Worm (Caenorhabditis elegans) whole organism, young adult: ENCODE results near the gene prx-5.

ENCODE experiments used
- B0019.2 ChIP-seq: fragments of 200-800 bp; sonication (Bioruptor generic); conservative IDR thresholded peaks from 2 replicates; pipeline ENCODE4 v1.3.6; 2022; ENCODE audit warnings: missing genetic modification reagents, missing genetic modification characterization, missing compliant biosample characterization
- B0261.1 ChIP-seq: sonication (generic microtip); optimal IDR thresholded peaks from 2 replicates; lab custom pipeline; 2016; ENCODE audit warnings: mild to moderate bottlenecking, missing genetic modification characterization, moderate library complexity, missing compliant biosample characterization
- B0336.3 ChIP-seq: fragments of 200-800 bp; sonication (Bioruptor generic); IDR thresholded peaks from 2 replicates; pipeline ENCODE4 v1.3.6; 2022; ENCODE audit warnings: missing genetic modification characterization, missing compliant biosample characterization
- C17E4.6 ChIP-seq: fragments of 200-800 bp; sonication (Bioruptor generic); IDR thresholded peaks from 2 replicates; pipeline ENCODE4 v1.3.6; 2022; ENCODE audit warnings: missing genetic modification reagents, missing genetic modification characterization, missing compliant biosample characterization
- F10E7.11 ChIP-seq: sonication (generic microtip); optimal IDR thresholded peaks from 2 replicates; lab custom pipeline; 2017; ENCODE audit warnings: mild to moderate bottlenecking, missing genetic modification characterization, moderate library complexity, missing compliant biosample characterization
- F39B2.1 ChIP-seq: fragments of 200-800 bp; sonication (Bioruptor generic); IDR thresholded peaks from 2 replicates; pipeline ENCODE4 v1.3.6; 2022; ENCODE audit warnings: missing genetic modification reagents, missing genetic modification characterization, missing compliant biosample characterization
- F52B5.7 ChIP-seq: sonication (generic microtip); optimal IDR thresholded peaks from 2 replicates; lab custom pipeline; 2016; ENCODE audit warnings: mild to moderate bottlenecking, missing genetic modification characterization, missing compliant biosample characterization
- F57A8.1 ChIP-seq: fragments of 200-800 bp; sonication (Bioruptor generic); optimal IDR thresholded peaks from 2 replicates; lab custom pipeline; 2018; ENCODE audit warnings: mild to moderate bottlenecking, missing genetic modification characterization, moderate library complexity, missing compliant biosample characterization
- T07F8.4 ChIP-seq: sonication (generic microtip); optimal IDR thresholded peaks from 2 replicates; lab custom pipeline; 2016; ENCODE audit warnings: mild to moderate bottlenecking, missing genetic modification characterization, moderate library complexity, missing compliant biosample characterization
- Y56A3A.18 ChIP-seq: fragments of 200-800 bp; sonication (Bioruptor generic); IDR thresholded peaks from 2 replicates; pipeline ENCODE4 v1.3.6; 2022; ENCODE audit warnings: missing genetic modification reagents, missing genetic modification characterization, missing compliant biosample characterization
- Y95B8A.8 ChIP-seq: fragments of 200-800 bp; sonication (Bioruptor generic); IDR thresholded peaks from 2 replicates; pipeline ENCODE4 v1.3.6; 2022; ENCODE audit warnings: missing genetic modification reagents, missing genetic modification characterization, missing compliant biosample characterization
- ZK185.1 ChIP-seq: sonication (generic microtip); optimal IDR thresholded peaks from 2 replicates; lab custom pipeline; 2016; ENCODE audit warnings: mild to moderate bottlenecking, missing genetic modification characterization, missing compliant biosample characterization; ENCODE audit not compliant: poor library complexity, severe bottlenecking
- akir-1 ChIP-seq: fragments of 200-800 bp; sonication (Bioruptor generic); optimal IDR thresholded peaks from 2 replicates; lab custom pipeline; 2018; ENCODE audit warnings: mild to moderate bottlenecking, missing genetic modification characterization, moderate library complexity, missing compliant biosample characterization
- atf-7 ChIP-seq: sonication (generic microtip); optimal IDR thresholded peaks from 2 replicates; lab custom pipeline; 2017; ENCODE audit warnings: mild to moderate bottlenecking, missing genetic modification characterization, missing compliant biosample characterization
- athp-1 ChIP-seq: sonication (generic microtip); optimal IDR thresholded peaks from 2 replicates; lab custom pipeline; 2017; ENCODE audit warnings: mild to moderate bottlenecking, missing genetic modification characterization, missing compliant biosample characterization
- attf-3 ChIP-seq: fragments of 200-800 bp; sonication (Bioruptor generic); conservative IDR thresholded peaks from 2 replicates; pipeline ENCODE4 v1.3.6; 2022; ENCODE audit warnings: missing genetic modification reagents, missing genetic modification characterization, missing compliant biosample characterization
- bed-1 ChIP-seq: fragments of 200-800 bp; sonication (Bioruptor generic); IDR thresholded peaks from 2 replicates; pipeline ENCODE4 v1.3.6; 2022; ENCODE audit warnings: missing genetic modification reagents, missing genetic modification characterization, missing compliant biosample characterization
- ccch-3 ChIP-seq: fragments of 200-800 bp; sonication (Bioruptor generic); optimal IDR thresholded peaks from 2 replicates; lab custom pipeline; 2018; ENCODE audit warnings: mild to moderate bottlenecking, missing genetic modification characterization, missing compliant biosample characterization
- ceh-79 ChIP-seq: sonication (generic microtip); optimal IDR thresholded peaks from 2 replicates; lab custom pipeline; 2017; ENCODE audit warnings: mild to moderate bottlenecking, missing genetic modification characterization, missing compliant biosample characterization
- ceh-91 ChIP-seq: fragments of 200-800 bp; sonication (Bioruptor generic); IDR thresholded peaks from 2 replicates; pipeline ENCODE4 v1.3.6; 2022; ENCODE audit warnings: missing genetic modification reagents, missing genetic modification characterization, missing compliant biosample characterization
- chd-7 ChIP-seq: sonication (generic microtip); optimal IDR thresholded peaks from 2 replicates; lab custom pipeline; 2016; ENCODE audit warnings: mild to moderate bottlenecking, missing genetic modification characterization, moderate library complexity, missing compliant biosample characterization
- dox-1 ChIP-seq: fragments of 200-800 bp; sonication (Bioruptor generic); IDR thresholded peaks from 2 replicates; pipeline ENCODE4 v1.3.6; 2022; ENCODE audit warnings: missing genetic modification reagents, missing genetic modification characterization, missing compliant biosample characterization
- ekl-4 ChIP-seq: fragments of 200-800 bp; sonication (Bioruptor generic); IDR thresholded peaks from 2 replicates; pipeline ENCODE4 v1.3.6; 2022; ENCODE audit warnings: missing genetic modification reagents, missing genetic modification characterization, missing compliant biosample characterization
- ets-4 ChIP-seq: fragments of 200-800 bp; sonication (Bioruptor generic); optimal IDR thresholded peaks from 2 replicates; lab custom pipeline; 2018; ENCODE audit warnings: mild to moderate bottlenecking, missing genetic modification characterization, missing compliant biosample characterization
- fkh-3 ChIP-seq: sonication (generic microtip); optimal IDR thresholded peaks from 2 replicates; lab custom pipeline; 2016; ENCODE audit warnings: mild to moderate bottlenecking, missing genetic modification characterization, missing compliant biosample characterization
- gei-17 ChIP-seq: fragments of 200-800 bp; sonication (Bioruptor generic); optimal IDR thresholded peaks from 2 replicates; lab custom pipeline; 2018; ENCODE audit warnings: mild to moderate bottlenecking, missing genetic modification characterization, missing compliant biosample characterization
- hrde-1 ChIP-seq: sonication (generic microtip); optimal IDR thresholded peaks from 2 replicates; lab custom pipeline; 2016; ENCODE audit warnings: missing genetic modification characterization, mild to moderate bottlenecking, missing compliant biosample characterization, moderate library complexity, missing genotype, missing genetic modification reagents, borderline replicate concordance
- let-526 ChIP-seq: fragments of 200-800 bp; sonication (Bioruptor generic); IDR thresholded peaks from 2 replicates; pipeline ENCODE4 v1.3.6; 2022; ENCODE audit warnings: missing genetic modification reagents, missing genetic modification characterization, missing compliant biosample characterization
- let-607 ChIP-seq, 2 experiments: fragments of 200-800 bp in 1 of 2; sonication (Bioruptor generic) in 1 of 2; sonication (generic microtip) in 1 of 2; optimal IDR thresholded peaks; 2 replicates each; lab custom pipeline; 2016 to 2018; ENCODE audit warnings: mild to moderate bottlenecking in 2 of 2, missing compliant biosample characterization in 2 of 2, missing genetic modification characterization in 2 of 2, moderate library complexity in 2 of 2, missing genotype in 1 of 2
- lin-35 ChIP-seq, 3 experiments: fragments of 150-350 bp in 2 of 3; sonication (generic microtip) in 1 of 3; optimal IDR thresholded peaks; 2 replicates each; lab custom pipeline; 2014 to 2018; ENCODE audit warnings: missing biosample characterization in 3 of 3, missing genetic modification characterization in 3 of 3, missing genetic modification reagents in 3 of 3
- lin-40 ChIP-seq: sonication (generic microtip); optimal IDR thresholded peaks from 2 replicates; lab custom pipeline; 2016; ENCODE audit warnings: missing genetic modification characterization, mild to moderate bottlenecking, missing compliant biosample characterization, missing genotype, missing genetic modification reagents
- madf-10 ChIP-seq: sonication (generic microtip); optimal IDR thresholded peaks from 2 replicates; lab custom pipeline; 2016; ENCODE audit warnings: mild to moderate bottlenecking, missing genetic modification characterization, missing compliant biosample characterization
- mcd-1 ChIP-seq: fragments of 200-800 bp; sonication (Bioruptor generic); IDR thresholded peaks from 2 replicates; pipeline ENCODE4 v1.3.6; 2022; ENCODE audit warnings: missing genetic modification reagents, missing genetic modification characterization, missing compliant biosample characterization
- nhr-120 ChIP-seq: fragments of 200-800 bp; sonication (Bioruptor generic); IDR thresholded peaks from 2 replicates; pipeline ENCODE4 v1.3.6; 2022; ENCODE audit warnings: missing genetic modification characterization, missing compliant biosample characterization
- nhr-80 ChIP-seq: sonication (generic microtip); optimal IDR thresholded peaks from 2 replicates; lab custom pipeline; 2016; ENCODE audit warnings: missing genetic modification characterization, missing compliant biosample characterization
- nhr-90 ChIP-seq: sonication (generic microtip); optimal IDR thresholded peaks from 2 replicates; lab custom pipeline; 2016; ENCODE audit warnings: missing genotype, mild to moderate bottlenecking, missing genetic modification characterization, missing compliant biosample characterization
- pha-4 ChIP-seq: fragments of 150-350 bp; sonication (generic microtip); optimal IDR thresholded peaks from 2 replicates; lab custom pipeline; 2014; ENCODE audit warnings: missing biosample characterization, missing genetic modification reagents, missing genetic modification characterization
- rec-8 ChIP-seq, 2 experiments: sonication (generic microtip); optimal IDR thresholded peaks; 2 replicates each; lab custom pipeline; 2016; ENCODE audit warnings: mild to moderate bottlenecking in 2 of 2, missing genetic modification characterization in 2 of 2, missing genetic modification reagents in 2 of 2, missing genotype in 2 of 2, missing biosample characterization in 1 of 2, missing compliant biosample characterization in 1 of 2, moderate library complexity in 1 of 2
- snpc-3.4 ChIP-seq: sonication (generic microtip); optimal IDR thresholded peaks from 2 replicates; lab custom pipeline; 2017; ENCODE audit warnings: missing genetic modification characterization, mild to moderate bottlenecking, missing compliant biosample characterization, antibody characterized with exemption, moderate library complexity, missing genotype, missing genetic modification reagents
- somi-1 ChIP-seq: fragments of 200-800 bp; sonication (Bioruptor generic); optimal IDR thresholded peaks from 2 replicates; lab custom pipeline; 2018; ENCODE audit warnings: mild to moderate bottlenecking, missing genetic modification characterization, missing compliant biosample characterization
- unc-62 ChIP-seq: fragments of 150-350 bp; optimal IDR thresholded peaks from 2 replicates; lab custom pipeline; 2014; ENCODE audit warnings: missing biosample characterization, missing genetic modification reagents, missing genetic modification characterization
- zfh-2 ChIP-seq: fragments of 200-800 bp; sonication (Bioruptor generic); conservative IDR thresholded peaks from 2 replicates; pipeline ENCODE4 v1.3.6; 2022; ENCODE audit warnings: missing genetic modification reagents, missing genetic modification characterization, missing compliant biosample characterization
- ztf-18 ChIP-seq: sonication (generic microtip); optimal IDR thresholded peaks from 2 replicates; lab custom pipeline; 2016; ENCODE audit warnings: missing genotype, mild to moderate bottlenecking, missing genetic modification characterization, missing compliant biosample characterization
- ztf-6 ChIP-seq: fragments of 200-800 bp; sonication (Bioruptor generic); IDR thresholded peaks from 2 replicates; pipeline ENCODE4 v1.3.6; 2022; ENCODE audit warnings: missing genetic modification reagents, missing genetic modification characterization, missing compliant biosample characterization

prx-5 gene

DNA sequence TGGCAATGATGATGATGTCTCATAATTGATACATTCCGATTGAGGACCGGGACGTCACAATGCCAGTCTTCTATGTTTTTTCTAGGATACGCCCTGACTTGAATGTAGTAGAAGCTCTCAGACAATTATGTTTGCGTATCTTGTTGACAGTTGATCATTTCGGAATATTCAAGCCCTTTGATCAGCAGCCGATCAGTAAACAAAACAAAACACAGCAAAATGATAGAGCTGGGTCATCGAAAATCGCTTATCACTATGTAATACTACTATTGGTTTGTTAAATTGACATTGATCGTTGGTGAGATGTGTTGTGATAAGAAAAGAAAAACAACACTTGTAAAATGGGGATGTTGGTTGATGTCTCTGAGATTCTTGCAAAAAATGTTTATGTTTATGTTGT is 33.6 kb downstream of the prx-5 start (continued):
- no peak for TF ChIP-seq ztf-6 (GFP tag; lab: Robert Waterston, UW)
- no peak for TF ChIP-seq B0336.3
- no peak for TF ChIP-seq ccch-3 (GFP tag; lab: Kevin White, UChicago)
- no peak for TF ChIP-seq ceh-91

ce11 chrII:8738955-8739354 is 34.3 kb downstream of the prx-5 start:
- TF ChIP-seq hrde-1 (tag; lab: Kevin White, UChicago) (no peak), unc-62 (GFP tag; lab: Kevin White, UChicago) (peak; percentile 14)
- TF ChIP-seq, all 124 proteins: peak for 1

DNA sequence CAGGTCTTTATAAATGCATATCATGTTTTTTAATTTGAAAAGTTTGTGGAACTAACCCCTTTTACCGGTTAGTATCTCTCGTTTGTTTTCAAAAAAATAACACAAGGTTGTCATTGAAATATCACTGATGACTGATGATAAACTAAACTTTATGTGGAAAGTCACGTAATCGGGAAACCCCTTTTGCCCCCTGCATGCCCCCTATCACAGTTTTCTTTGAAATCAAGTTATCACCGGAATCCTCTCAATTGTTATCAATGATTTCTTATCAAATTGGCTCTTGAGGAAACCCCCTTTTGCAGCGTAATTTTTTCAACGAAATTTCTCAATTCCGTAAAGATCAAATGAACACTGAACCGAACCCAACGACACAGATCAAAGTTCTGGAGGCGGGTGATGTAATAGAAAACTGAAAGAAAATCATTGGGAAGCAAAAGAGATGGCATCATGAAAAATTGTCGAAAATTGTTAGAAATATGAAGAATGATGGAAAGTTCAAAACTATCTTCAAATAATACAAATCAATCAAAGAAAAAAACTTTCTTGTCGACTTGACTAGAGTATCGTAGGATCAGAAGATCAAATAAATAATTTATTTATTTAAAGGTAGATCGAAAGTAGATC is 35.8 kb downstream of the prx-5 start:
- TF ChIP-seq pha-4 (tag; lab: Kevin White, UChicago) (no peak), nhr-80 (tag; lab: Kevin White, UChicago) (peak; percentile 90), zfh-2 (GFP tag; lab: Robert Waterston, UW) (no peak), akir-1 (GFP tag; lab: Kevin White, UChicago) (no peak), somi-1 (GFP tag; lab: Kevin White, UChicago) (peak; percentile 70), lin-35 (GFP tag; optimal IDR thresholded peaks at IDR 0.05; lab: Kevin White, UChicago) (no peak), ekl-4 (GFP tag; lab: Robert Waterston, UW) (no peak), snpc-3.4 (tag; lab: Kevin White, UChicago) (no peak), B0261.1 (tag; lab: Kevin White, UChicago) (no peak), let-526 (0 out of 2 replicates have a peak, but pooled peaks have one; percentile 21), F52B5.7 (tag; lab: Kevin White, UChicago) (no peak), B0336.3 (peak; percentile 58), nhr-90 (tag; lab: Kevin White, UChicago) (peak; percentile 10), Y56A3A.18 (GFP tag; lab: Robert Waterston, UW) (no peak), ztf-18 (tag; lab: Kevin White, UChicago) (no peak), mcd-1 (peak; percentile 11; the same call in 1 of the 2 replicates), ZK185.1 (tag; lab: Kevin White, UChicago) (no peak), rec-8 (tag; optimal IDR thresholded peaks at IDR 0.05; lab: Kevin White, UChicago) (no peak), attf-3 (GFP tag; lab: Robert Waterston, UW) (no peak), F57A8.1 (GFP tag; lab: Kevin White, UChicago) (no peak), Y95B8A.8 (GFP tag; lab: Robert Waterston, UW) (no peak), F10E7.11 (tag; lab: Kevin White, UChicago) (no peak), bed-1 (GFP tag; lab: Robert Waterston, UW) (no peak), ets-4 (GFP tag; lab: Kevin White, UChicago) (no peak), atf-7 (tag; lab: Kevin White, UChicago) (peak; percentile 78), nhr-120 (GFP tag; lab: Robert Waterston, UW) (no peak), C17E4.6 (no peak), madf-10 (tag; lab: Kevin White, UChicago) (peak; percentile 5), fkh-3 (tag; lab: Kevin White, UChicago) (no peak), athp-1 (tag; lab: Kevin White, UChicago) (no peak), chd-7 (tag; lab: Kevin White, UChicago) (no peak), dox-1 (peak; percentile 48; the same call in 1 of the 2 replicates), lin-40 (tag; lab: Kevin White, UChicago) (peak; percentile 72), let-607 (tag; optimal IDR thresholded peaks at IDR 0.05; lab: Kevin White, UChicago) (peak in 1 of 2 experiments; percentile 3), ceh-79 (tag; lab: Kevin White, UChicago) (no peak), F39B2.1 (no peak), T07F8.4 (tag; lab: Kevin White, UChicago) (no peak), B0019.2 (GFP tag; lab: Robert Waterston, UW) (no peak), gei-17 (no peak)
